1 worm cellular context compared by ENCODE assay signal in genomic region chrX:16564515-16565285, ce11.
TF ChIP-seq lines count a peak whose summit lies in the region.

No protein-coding gene starts in this region.

TF ChIP-seq in whole organism, L1 larva, 84 proteins besides CTCF, POLR2A, EP300 and RAD21 (continued from another document):
- no peak for TF ChIP-seq unc-98 (GFP tag; IDR thresholded peaks at IDR 0.05; lab: Robert Waterston, UW)
- no peak for TF ChIP-seq nhr-85 (tag; lab: Kevin White, UChicago)
- no peak for TF ChIP-seq tlp-1 (tag; optimal IDR thresholded peaks at IDR 0.05; lab: Kevin White, UChicago)
- no peak for TF ChIP-seq nhr-237 (tag; optimal IDR thresholded peaks at IDR 0.05; lab: Kevin White, UChicago)
- no peak for TF ChIP-seq nhr-76 (tag; optimal IDR thresholded peaks at IDR 0.05; lab: Kevin White, UChicago)
- no peak for TF ChIP-seq efl-3 (GFP tag; optimal IDR thresholded peaks at IDR 0.05; lab: Kevin White, UChicago)
- TF ChIP-seq ets-5 (GFP tag; IDR thresholded peaks at IDR 0.05; lab: Robert Waterston, UW): no peak
- no peak for TF ChIP-seq fkh-8 (tag; optimal IDR thresholded peaks at IDR 0.05; lab: Kevin White, UChicago)
- TF ChIP-seq snpc-4 (tag; optimal IDR thresholded peaks at IDR 0.05; lab: Kevin White, UChicago): peak; percentile 93
- no peak for TF ChIP-seq aly-2 (tag; optimal IDR thresholded peaks at IDR 0.05; lab: Kevin White, UChicago)
- 0 out of 2 replicates have a peak, but pooled peaks have one; percentile 5 for TF ChIP-seq nhr-19 (GFP tag; conservative IDR thresholded peaks at IDR 0.05; lab: Robert Waterston, UW)
